Worm (Caenorhabditis elegans) whole organism, late embryonic: ENCODE measurements around the gene C55B6.1.

Source experiments
- F13H6.1 ChIP-seq: sonication (generic microtip); optimal IDR thresholded peaks from 2 replicates; lab custom pipeline; 2016; ENCODE audit warnings: missing genetic modification characterization, missing compliant biosample characterization
- K02D7.2 ChIP-seq: sonication (generic microtip); optimal IDR thresholded peaks from 2 replicates; lab custom pipeline; 2017; ENCODE audit warnings: mild to moderate bottlenecking, missing genetic modification characterization, missing compliant biosample characterization
- K09A11.1 ChIP-seq: sonication (generic microtip); optimal IDR thresholded peaks from 2 replicates; lab custom pipeline; 2017; ENCODE audit warnings: antibody characterized with exemption, mild to moderate bottlenecking, missing genetic modification characterization, missing compliant biosample characterization; ENCODE audit not compliant: insufficient read depth
- T23F11.4 ChIP-seq: fragments of 200-800 bp; sonication (Bioruptor generic); optimal IDR thresholded peaks from 2 replicates; lab custom pipeline; 2018; ENCODE audit warnings: mild to moderate bottlenecking, missing genetic modification characterization, missing compliant biosample characterization
- ahr-1 ChIP-seq: sonication (generic microtip); optimal IDR thresholded peaks from 2 replicates; lab custom pipeline; 2016; ENCODE audit warnings: missing genetic modification characterization, missing compliant biosample characterization
- ceh-14 ChIP-seq: sonication (generic microtip); optimal IDR thresholded peaks from 2 replicates; lab custom pipeline; 2016; ENCODE audit warnings: missing genotype, missing genetic modification characterization, missing compliant biosample characterization
- ceh-18 ChIP-seq: sonication (generic microtip); optimal IDR thresholded peaks from 2 replicates; lab custom pipeline; 2016; ENCODE audit warnings: missing genetic modification characterization, missing compliant biosample characterization
- ceh-2 ChIP-seq: sonication (generic microtip); optimal IDR thresholded peaks from 2 replicates; lab custom pipeline; 2016; ENCODE audit warnings: missing genotype, missing genetic modification characterization, missing compliant biosample characterization
- ceh-22 ChIP-seq: sonication (generic microtip); optimal IDR thresholded peaks from 2 replicates; lab custom pipeline; 2017; ENCODE audit warnings: missing biosample characterization, missing genetic modification characterization
- ceh-24 ChIP-seq: sonication (generic microtip); optimal IDR thresholded peaks from 2 replicates; lab custom pipeline; 2016; ENCODE audit warnings: mild to moderate bottlenecking, missing genetic modification characterization, missing compliant biosample characterization
- ceh-30 ChIP-seq: fragments of 150-350 bp; optimal IDR thresholded peaks from 2 replicates; lab custom pipeline; 2014; ENCODE audit warnings: missing biosample characterization, missing genetic modification characterization
- ceh-31 ChIP-seq: sonication (generic microtip); optimal IDR thresholded peaks from 2 replicates; lab custom pipeline; 2016; ENCODE audit warnings: missing genetic modification characterization, missing compliant biosample characterization
- ceh-34 ChIP-seq: sonication (generic microtip); optimal IDR thresholded peaks from 2 replicates; lab custom pipeline; 2016; ENCODE audit warnings: mild to moderate bottlenecking, missing genetic modification characterization, missing compliant biosample characterization
- ceh-45 ChIP-seq: fragments of 200-800 bp; sonication (Bioruptor generic); IDR thresholded peaks from 2 replicates; pipeline ENCODE4 v1.3.6; 2022; ENCODE audit warnings: missing genetic modification reagents, missing genetic modification characterization, missing compliant biosample characterization
- ceh-9 ChIP-seq: sonication (generic microtip); optimal IDR thresholded peaks from 2 replicates; lab custom pipeline; 2016; ENCODE audit warnings: mild to moderate bottlenecking, missing genetic modification characterization, inconsistent platforms, missing compliant biosample characterization
- dve-1 ChIP-seq: sonication (generic microtip); optimal IDR thresholded peaks from 2 replicates; lab custom pipeline; 2017; ENCODE audit warnings: antibody characterized with exemption, mild to moderate bottlenecking, missing genetic modification characterization, missing compliant biosample characterization
- elt-2 ChIP-seq: sonication (generic microtip); optimal IDR thresholded peaks from 2 replicates; lab custom pipeline; 2016; ENCODE audit warnings: missing genetic modification reagents, missing genetic modification characterization, missing compliant biosample characterization
- elt-4 ChIP-seq: sonication (generic microtip); optimal IDR thresholded peaks from 2 replicates; lab custom pipeline; 2016; ENCODE audit warnings: missing genetic modification characterization, missing compliant biosample characterization
- eyg-1 ChIP-seq: sonication (generic microtip); optimal IDR thresholded peaks from 2 replicates; lab custom pipeline; 2016; ENCODE audit warnings: missing genotype, missing genetic modification characterization, missing compliant biosample characterization
- fax-1 ChIP-seq: sonication (generic microtip); optimal IDR thresholded peaks from 2 replicates; lab custom pipeline; 2016; ENCODE audit warnings: missing genotype, missing genetic modification characterization, missing compliant biosample characterization
- hlh-13 ChIP-seq: fragments of 200-800 bp; sonication (Bioruptor generic); optimal IDR thresholded peaks from 2 replicates; lab custom pipeline; 2018; ENCODE audit warnings: mild to moderate bottlenecking, missing genetic modification characterization, missing compliant biosample characterization
- lin-11 ChIP-seq: fragments of 200-800 bp; sonication (Bioruptor generic); optimal IDR thresholded peaks from 2 replicates; lab custom pipeline; 2018; ENCODE audit warnings: mild to moderate bottlenecking, missing genetic modification characterization, missing compliant biosample characterization
- madf-2 ChIP-seq: sonication (generic microtip); optimal IDR thresholded peaks from 2 replicates; lab custom pipeline; 2017; ENCODE audit warnings: missing genetic modification characterization, missing compliant biosample characterization
- nfya-1 ChIP-seq: sonication (generic microtip); optimal IDR thresholded peaks from 2 replicates; lab custom pipeline; 2017; ENCODE audit warnings: missing genetic modification characterization, mild to moderate bottlenecking, missing compliant biosample characterization, antibody characterized with exemption, moderate library complexity
- odd-2 ChIP-seq: sonication (generic microtip); optimal IDR thresholded peaks from 2 replicates; lab custom pipeline; 2017; ENCODE audit warnings: antibody characterized with exemption, mild to moderate bottlenecking, missing genetic modification characterization, missing compliant biosample characterization
- pag-3 ChIP-seq: sonication (generic microtip); optimal IDR thresholded peaks from 2 replicates; lab custom pipeline; 2016; ENCODE audit warnings: missing compliant biosample characterization, missing genetic modification characterization, borderline replicate concordance
- pax-1 ChIP-seq: fragments of 150-350 bp; optimal IDR thresholded peaks from 2 replicates; lab custom pipeline; 2014; ENCODE audit warnings: missing biosample characterization, missing genetic modification characterization
- pha-4 ChIP-seq: fragments of 150-350 bp; optimal IDR thresholded peaks from 2 replicates; lab custom pipeline; 2018; ENCODE audit warnings: missing biosample characterization, missing genetic modification reagents, missing genetic modification characterization
- pros-1 ChIP-seq: fragments of 150-350 bp; optimal IDR thresholded peaks from 2 replicates; lab custom pipeline; 2014; ENCODE audit warnings: missing biosample characterization, missing genetic modification reagents, missing genetic modification characterization
- ref-2 ChIP-seq: sonication (generic microtip); optimal IDR thresholded peaks from 2 replicates; lab custom pipeline; 2016; ENCODE audit warnings: missing genetic modification characterization, missing compliant biosample characterization
- rnt-1 ChIP-seq: sonication (generic microtip); optimal IDR thresholded peaks from 2 replicates; lab custom pipeline; 2016; ENCODE audit warnings: missing genetic modification characterization, missing compliant biosample characterization
- sdc-2 ChIP-seq: sonication (generic microtip); optimal IDR thresholded peaks from 2 replicates; lab custom pipeline; 2016; ENCODE audit warnings: missing genotype, missing genetic modification characterization, missing compliant biosample characterization
- sox-4 ChIP-seq: sonication (generic microtip); optimal IDR thresholded peaks from 2 replicates; lab custom pipeline; 2017; ENCODE audit warnings: mild to moderate bottlenecking, missing genetic modification characterization, inconsistent platforms, missing compliant biosample characterization
- syd-9 ChIP-seq: sonication (generic microtip); optimal IDR thresholded peaks from 2 replicates; lab custom pipeline; 2016; ENCODE audit warnings: mild to moderate bottlenecking, missing genetic modification characterization, moderate library complexity, missing compliant biosample characterization
- tbx-2 ChIP-seq: sonication (generic microtip); optimal IDR thresholded peaks from 2 replicates; lab custom pipeline; 2016; ENCODE audit warnings: missing genetic modification characterization, missing compliant biosample characterization
- tbx-7 ChIP-seq: sonication (generic microtip); optimal IDR thresholded peaks from 2 replicates; lab custom pipeline; 2016; ENCODE audit warnings: missing genotype, missing genetic modification characterization, missing compliant biosample characterization
- ttx-3 ChIP-seq: sonication (generic microtip); optimal IDR thresholded peaks from 2 replicates; lab custom pipeline; 2016; ENCODE audit warnings: missing genetic modification reagents, missing genetic modification characterization, missing compliant biosample characterization
- unc-42 ChIP-seq: sonication (generic microtip); optimal IDR thresholded peaks from 2 replicates; lab custom pipeline; 2016; ENCODE audit warnings: missing genotype, missing genetic modification characterization, missing compliant biosample characterization
- unc-55 ChIP-seq: sonication (generic microtip); optimal IDR thresholded peaks from 2 replicates; lab custom pipeline; 2017; ENCODE audit warnings: missing biosample characterization, missing genetic modification reagents, missing genetic modification characterization
- zip-5 ChIP-seq: sonication (generic microtip); optimal IDR thresholded peaks from 2 replicates; lab custom pipeline; 2016; ENCODE audit warnings: missing genetic modification characterization, missing compliant biosample characterization
- ztf-16 ChIP-seq: sonication (generic microtip); optimal IDR thresholded peaks from 2 replicates; lab custom pipeline; 2017; ENCODE audit warnings: missing genetic modification characterization, missing compliant biosample characterization

C55B6.1 gene

ce11 chrX:7232158-7232822, 32.1 kb downstream of the C55B6.1 start:
- TF ChIP-seq elt-4 = no peak
- no peak for TF ChIP-seq sdc-2 (tag; lab: Kevin White, UChicago)
- TF ChIP-seq syd-9 = peak; percentile 74
- peak; percentile 4 for TF ChIP-seq unc-55 (GFP tag; lab: Kevin White, UChicago)
- no peak for TF ChIP-seq ahr-1 (tag; lab: Kevin White, UChicago)
- no peak for TF ChIP-seq ceh-22
- TF ChIP-seq ceh-2 (tag; lab: Kevin White, UChicago) = no peak
- no peak for TF ChIP-seq pag-3 (tag; lab: Kevin White, UChicago)
- peak; percentile 28 for TF ChIP-seq eyg-1 (tag; lab: Kevin White, UChicago)
- peak; percentile 29 for TF ChIP-seq nfya-1 (tag; lab: Kevin White, UChicago)
- TF ChIP-seq unc-42 = peak; percentile 50
- TF ChIP-seq tbx-2 (tag; lab: Kevin White, UChicago) = peak; percentile 40
- TF ChIP-seq ceh-9 (tag; lab: Kevin White, UChicago) = no peak
- no peak for TF ChIP-seq T23F11.4
- no peak for TF ChIP-seq sox-4 (tag; lab: Kevin White, UChicago)
- peak; percentile 2 for TF ChIP-seq ceh-34 (tag; lab: Kevin White, UChicago)
- peak; percentile 45 for TF ChIP-seq ref-2 (tag; lab: Kevin White, UChicago)
- TF ChIP-seq elt-2 = no peak
- no peak for TF ChIP-seq fax-1 (tag; lab: Kevin White, UChicago)
- peak; percentile 50 for TF ChIP-seq ceh-31 (tag; lab: Kevin White, UChicago)
- TF ChIP-seq, all 69 proteins: peak for 9

ce11 chrX:7233127-7234073, 33.2 kb downstream of the C55B6.1 start:
- TF ChIP-seq tbx-2 (tag; lab: Kevin White, UChicago) = no peak
- TF ChIP-seq pag-3 (tag; lab: Kevin White, UChicago) = no peak
- no peak for TF ChIP-seq pax-1 (tag; lab: Kevin White, UChicago)
- TF ChIP-seq elt-2 = peak; percentile 38
- TF ChIP-seq ceh-9 (tag; lab: Kevin White, UChicago) = no peak
- TF ChIP-seq pha-4 (tag; lab: Kevin White, UChicago) = no peak
- peak; percentile 34 for TF ChIP-seq ceh-34 (tag; lab: Kevin White, UChicago)
- TF ChIP-seq, all 69 proteins: peak for 2

- TF ChIP-seq ceh-18 (tag; lab: Kevin White, UChicago) = no peak
- no peak for TF ChIP-seq lin-11 (tag; lab: Kevin White, UChicago)
- TF ChIP-seq ceh-24 (tag; lab: Kevin White, UChicago) = no peak
Measured at ce11 chrX:7234074-7234453, 33.9 kb downstream of the C55B6.1 start.

- TF ChIP-seq ztf-16 (no peak), dve-1 (tag; lab: Kevin White, UChicago) (no peak), rnt-1 (tag; lab: Kevin White, UChicago) (no peak), hlh-13 (GFP tag; lab: Kevin White, UChicago) (no peak), elt-2 (no peak), ceh-45 (GFP tag; lab: Robert Waterston, UW) (no peak), tbx-7 (tag; lab: Kevin White, UChicago) (no peak), ceh-14 (tag; lab: Kevin White, UChicago) (peak; percentile 49), ttx-3 (tag; lab: Kevin White, UChicago) (no peak), tbx-2 (tag; lab: Kevin White, UChicago) (peak; percentile 10), K02D7.2 (tag; lab: Kevin White, UChicago) (no peak), zip-5 (tag; lab: Kevin White, UChicago) (no peak), K09A11.1 (tag; lab: Kevin White, UChicago) (no peak), ceh-30 (tag; lab: Kevin White, UChicago) (no peak), ceh-22 (no peak), fax-1 (tag; lab: Kevin White, UChicago) (no peak), F13H6.1 (tag; lab: Kevin White, UChicago) (peak; percentile 50), odd-2 (no peak), madf-2 (no peak), syd-9 (peak; percentile 1), ceh-31 (tag; lab: Kevin White, UChicago) (peak; percentile 57), sox-4 (tag; lab: Kevin White, UChicago) (no peak), elt-4 (no peak), sdc-2 (tag; lab: Kevin White, UChicago) (no peak), ceh-34 (tag; lab: Kevin White, UChicago) (peak; percentile 66), pha-4 (tag; lab: Kevin White, UChicago) (no peak), ref-2 (tag; lab: Kevin White, UChicago) (peak; percentile 27), pros-1 (tag; lab: Kevin White, UChicago) (no peak), pax-1 (tag; lab: Kevin White, UChicago) (no peak)
Measured at ce11 chrX:7234723-7235203, 34.6 kb downstream of the C55B6.1 start.
